Worm (Caenorhabditis elegans) whole organism, young adult: ENCODE measurements around the gene ugt-9.

Experiments used
- Y53F4B.3 ChIP-seq: fragments of 200-800 bp; sonication (Bioruptor generic); IDR thresholded peaks from 2 replicates; pipeline ENCODE4 v1.3.6; 2022; ENCODE audit warnings: missing genetic modification reagents, missing genetic modification characterization, missing compliant biosample characterization
- ama-1 ChIP-seq, 3 experiments: fragments of 150-350 bp in 1 of 3; sonication (generic microtip) in 2 of 3; optimal IDR thresholded peaks; 2 replicates each; lab custom pipeline; 2014 to 2018; ENCODE audit warnings: missing biosample characterization in 2 of 3, missing genetic modification characterization in 2 of 3, missing genetic modification reagents in 2 of 3
- attf-6 ChIP-seq: fragments of 200-800 bp; sonication (Bioruptor generic); IDR thresholded peaks from 2 replicates; pipeline ENCODE4 v1.3.6; 2022; ENCODE audit warnings: missing genetic modification reagents, missing genetic modification characterization, missing compliant biosample characterization
- ets-4 ChIP-seq: fragments of 200-800 bp; sonication (Bioruptor generic); optimal IDR thresholded peaks from 2 replicates; lab custom pipeline; 2018; ENCODE audit warnings: mild to moderate bottlenecking, missing genetic modification characterization, missing compliant biosample characterization
- snpc-1.3 ChIP-seq: sonication (generic microtip); optimal IDR thresholded peaks from 2 replicates; lab custom pipeline; 2017; ENCODE audit warnings: missing genetic modification characterization, mild to moderate bottlenecking, missing compliant biosample characterization, antibody characterized with exemption, moderate library complexity, missing genotype, missing genetic modification reagents; ENCODE audit not compliant: insufficient read depth

- TF ChIP-seq ets-4 (GFP tag; lab: Kevin White, UChicago) (no peak), attf-6 (GFP tag; lab: Robert Waterston, UW) (no peak), snpc-1.3 (tag; lab: Kevin White, UChicago) (no peak), Y53F4B.3 (GFP tag; lab: Robert Waterston, UW) (no peak), ama-1 (optimal IDR thresholded peaks at IDR 0.05; lab: Kevin White, UChicago) (no peak), ama-1 (GFP tag; optimal IDR thresholded peaks at IDR 0.05; lab: Kevin White, UChicago) (no peak)
Measured at ce11 chrV:4903696-4904095, 7.8 kb downstream of the ugt-9 start, which contains the start of gene ugt-8.
